Fruit fly (Drosophila melanogaster): ENCODE measurements around the gene CG33770.
"Not testable (repeated sequence)": the region's sequence is repeated elsewhere in the genome, so short reads cannot be mapped to it uniquely, and the experiment has no call there.

Gene CG33770

dm6 chr3L:22686987-22687386, 38.5 kb downstream of the CG33770 start, which contains the start of the genes CG14455 and CG14456:
TSS of gene CG14455 (minus strand) at chr3L:22687087.
TSS of gene CG14456 (plus strand) at chr3L:22687222.
- no peak for TF ChIP-seq CG17806 (tag; optimal IDR thresholded peaks at IDR 0.05)
- no peak for TF ChIP-seq CG32121 (GFP tag; IDR thresholded peaks at IDR 0.05)
- TF ChIP-seq CG9948 (tag; optimal IDR thresholded peaks at IDR 0.05), result no peak
- TF ChIP-seq rn (GFP tag; IDR thresholded peaks at IDR 0.05), result no peak
- TF ChIP-seq Snoo (tag; optimal IDR thresholded peaks at IDR 0.05), result no peak
- no peak for TF ChIP-seq CG14655 (GFP tag; optimal IDR thresholded peaks at IDR 0.05)

dm6 chr3L:22692428-22692827, 44.0 kb downstream of the CG33770 start, which contains the start of gene CG14454:
TSS of gene CG14454 (minus strand) at chr3L:22692528.
- TF ChIP-seq CG17806, CG8301, CG15710 (tag; optimal IDR thresholded peaks at IDR 0.05): not testable (repeated sequence)

dm6 chr3L:22693712-22694111, 45.2 kb downstream of the CG33770 start, which contains the start of the genes CG12546 and CG14453:
TSS of gene CG12546 (minus strand) at chr3L:22693812.
TSS of gene CG14453 (plus strand) at chr3L:22694083.
- TF ChIP-seq Snoo (tag; optimal IDR thresholded peaks at IDR 0.05) (no peak), CG12605 (GFP tag; IDR thresholded peaks at IDR 0.05) (no peak), CG8301 (tag; optimal IDR thresholded peaks at IDR 0.05) (no peak)

dm6 chr3L:22695653-22696052, 47.2 kb downstream of the CG33770 start, which contains the start of gene CG14452:
TSS of gene CG14452 (plus strand) at chr3L:22695953.
- TF ChIP-seq rn (GFP tag; IDR thresholded peaks at IDR 0.05) (no peak), CG8301 (tag; optimal IDR thresholded peaks at IDR 0.05) (no peak), CG9948 (tag; optimal IDR thresholded peaks at IDR 0.05) (no peak), D1 (tag; optimal IDR thresholded peaks at IDR 0.05) (no peak), CG14655 (GFP tag; optimal IDR thresholded peaks at IDR 0.05) (no peak), CG8159 (tag; optimal IDR thresholded peaks at IDR 0.05) (no peak), fd96Ca (GFP tag; IDR thresholded peaks at IDR 0.05) (no peak), CG12605 (GFP tag; IDR thresholded peaks at IDR 0.05) (no peak), Snoo (tag; optimal IDR thresholded peaks at IDR 0.05) (no peak), CG4496 (GFP tag; IDR thresholded peaks at IDR 0.05) (no peak), Pif1B (GFP tag; optimal IDR thresholded peaks at IDR 0.05) (no peak), gl (tag; optimal IDR thresholded peaks at IDR 0.05) (no peak)

- not testable (repeated sequence) for TF ChIP-seq rn (GFP tag; IDR thresholded peaks at IDR 0.05); D1 (tag; optimal IDR thresholded peaks at IDR 0.05); Pif1A (GFP tag; optimal IDR thresholded peaks at IDR 0.05)
These were observed 48.5 kb downstream of the CG33770 start, which contains the start of gene CG32453 for dm6 chr3L:22696930-22697329. TSS of gene CG32453 (plus strand) at chr3L:22697230.

All from whole organism, pupa.